Fruit fly (Drosophila melanogaster): ENCODE data around the gene Alms1b.
A peak's percentile ranks its signal among the peaks of the same experiment; 100 is the strongest.

The Alms1b gene

DNA sequence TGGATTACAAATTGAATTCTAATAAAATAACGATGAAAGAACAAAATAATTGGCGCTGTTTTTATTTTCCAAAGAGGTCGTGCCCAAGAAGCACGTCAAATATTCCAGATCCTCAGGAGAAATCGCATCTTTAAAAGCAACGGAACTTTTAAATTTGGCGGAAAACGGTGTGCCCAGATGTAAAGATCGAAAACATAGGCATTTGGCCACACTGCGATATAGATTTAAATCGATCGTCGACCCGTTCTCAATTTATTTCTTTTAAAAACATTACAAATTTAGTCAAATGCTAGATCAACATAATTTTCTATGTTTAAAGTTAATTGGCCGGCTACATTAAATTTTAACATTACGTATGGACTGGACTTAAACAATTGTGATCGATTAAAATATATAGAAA, 3.6 kb downstream of the Alms1b start:
- TF ChIP-seq bab1 (GFP tag; optimal IDR thresholded peaks at IDR 0.05) (no peak), toe (GFP tag; optimal IDR thresholded peaks at IDR 0.05) (no peak), Clk (GFP tag; optimal IDR thresholded peaks at IDR 0.05) (no peak)

dm6 chrX:4618869-4619268, 11.9 kb downstream of the Alms1b start:
- no peak for TF ChIP-seq kay (GFP tag; ENCODE audit: borderline replicate concordance)
- no peak for TF ChIP-seq cic (GFP tag; optimal IDR thresholded peaks at IDR 0.05)
- no peak for TF ChIP-seq Hr96 (GFP tag; optimal IDR thresholded peaks at IDR 0.05)
- no peak for TF ChIP-seq CG33017 (tag; optimal IDR thresholded peaks at IDR 0.05)
- TF ChIP-seq CG11617 (GFP tag; optimal IDR thresholded peaks at IDR 0.05): no peak
- no peak for TF ChIP-seq Clk (GFP tag; optimal IDR thresholded peaks at IDR 0.05)
- TF ChIP-seq Crg-1 (GFP tag; optimal IDR thresholded peaks at IDR 0.05): no peak
- no peak for TF ChIP-seq ovo (GFP tag; optimal IDR thresholded peaks at IDR 0.05)
- no peak for TF ChIP-seq CG7045 (GFP tag; optimal IDR thresholded peaks at IDR 0.05)
- no peak for TF ChIP-seq pad (GFP tag; optimal IDR thresholded peaks at IDR 0.05)
- no peak for TF ChIP-seq CG7101 (tag; optimal IDR thresholded peaks at IDR 0.05)
- TF ChIP-seq cnc (optimal IDR thresholded peaks at IDR 0.05): no peak
- TF ChIP-seq CG12768 (GFP tag; optimal IDR thresholded peaks at IDR 0.05): no peak
- TF ChIP-seq CG14711 (tag; optimal IDR thresholded peaks at IDR 0.05): no peak

dm6 chrX:4616865-4617669, 13.7 kb downstream of the Alms1b start, which contains the start of gene peb:
Gene peb, plus strand, starts transcription at chrX:4617564.
- TF ChIP-seq Mnt (GFP tag; optimal IDR thresholded peaks at IDR 0.05) (peak; percentile 92), tj (GFP tag; optimal IDR thresholded peaks at IDR 0.05) (peak; percentile 36), CG5204 (GFP tag; optimal IDR thresholded peaks at IDR 0.05) (no peak), CG1620 (GFP tag; optimal IDR thresholded peaks at IDR 0.05) (no peak), ovo (GFP tag; optimal IDR thresholded peaks at IDR 0.05) (no peak), toe (GFP tag; optimal IDR thresholded peaks at IDR 0.05) (no peak), Hr96 (GFP tag; optimal IDR thresholded peaks at IDR 0.05) (peak; percentile 21), kay (GFP tag; ENCODE audit: borderline replicate concordance) (no peak), CG7045 (GFP tag; optimal IDR thresholded peaks at IDR 0.05) (no peak), Clk (GFP tag; optimal IDR thresholded peaks at IDR 0.05) (no peak), Crg-1 (GFP tag; optimal IDR thresholded peaks at IDR 0.05) (no peak), pad (GFP tag; optimal IDR thresholded peaks at IDR 0.05) (peak; percentile 14), bab1 (GFP tag; optimal IDR thresholded peaks at IDR 0.05) (peak; percentile 63), CG11617 (GFP tag; optimal IDR thresholded peaks at IDR 0.05) (no peak)

DNA sequence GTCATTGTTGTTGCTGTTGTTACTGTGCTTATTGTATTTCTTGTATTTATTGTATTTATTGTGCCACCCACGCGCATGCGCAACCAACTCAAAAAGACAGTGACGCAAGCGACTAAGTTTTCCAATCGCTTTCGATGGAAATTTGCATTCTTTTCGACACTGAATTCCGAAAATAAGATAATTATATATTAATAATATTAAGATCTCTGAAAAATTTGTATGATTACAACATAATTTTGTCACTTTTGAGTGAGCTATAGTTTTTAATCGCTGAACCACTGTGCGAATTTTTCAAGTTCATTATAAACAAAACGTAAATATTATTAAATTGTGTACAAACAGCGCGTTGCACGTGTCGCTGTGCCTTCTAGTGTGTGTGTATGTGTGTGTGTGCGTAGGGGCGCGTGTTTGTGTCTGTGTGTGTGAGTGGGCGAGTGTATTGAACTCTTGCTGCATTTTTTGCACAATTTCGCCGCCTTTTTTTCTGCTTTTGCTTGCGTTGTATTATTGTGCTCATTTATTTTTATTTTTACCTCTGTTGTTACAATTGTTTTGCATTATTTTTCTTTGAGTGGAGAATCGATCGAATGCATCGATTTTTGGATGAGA, 14.9 kb downstream of the Alms1b start:
- TF ChIP-seq bab1 (GFP tag; optimal IDR thresholded peaks at IDR 0.05) (peak; percentile 76), Hr96 (GFP tag; optimal IDR thresholded peaks at IDR 0.05) (no peak)

dm6 chrX:4614945-4615344, 15.8 kb downstream of the Alms1b start:
- no peak for TF ChIP-seq pad (GFP tag; optimal IDR thresholded peaks at IDR 0.05)
- TF ChIP-seq bab1 (GFP tag; optimal IDR thresholded peaks at IDR 0.05): peak; percentile 8
- no peak for TF ChIP-seq ovo (GFP tag; optimal IDR thresholded peaks at IDR 0.05)

dm6 chrX:4614325-4614724, 16.4 kb downstream of the Alms1b start:
- peak; percentile 64 for TF ChIP-seq CG7101 (tag; optimal IDR thresholded peaks at IDR 0.05)
- peak; percentile 73 for TF ChIP-seq bab1 (GFP tag; optimal IDR thresholded peaks at IDR 0.05)
- peak; percentile 59 for TF ChIP-seq Hr96 (GFP tag; optimal IDR thresholded peaks at IDR 0.05)
- no peak for TF ChIP-seq cic (GFP tag; optimal IDR thresholded peaks at IDR 0.05)
- TF ChIP-seq CG14711 (tag; optimal IDR thresholded peaks at IDR 0.05): peak; percentile 65

DNA sequence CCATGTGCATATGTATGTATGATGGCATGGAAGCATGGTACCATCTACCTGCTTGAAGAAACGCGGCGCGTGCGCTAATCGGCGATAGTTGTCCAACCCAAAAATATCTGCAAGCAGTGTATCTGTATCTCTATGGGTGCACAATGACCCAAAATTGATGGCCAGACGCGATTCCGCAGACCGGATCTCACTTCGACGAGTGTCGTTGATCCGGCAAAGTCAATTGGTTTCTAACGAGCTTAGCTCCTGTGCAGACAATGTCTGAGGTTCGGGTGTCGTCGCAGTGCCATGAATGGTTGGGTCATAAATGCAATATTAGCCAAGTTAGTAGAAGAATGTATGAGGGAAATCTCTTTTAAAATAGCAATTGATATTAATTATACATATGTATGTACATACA, 17.1 kb downstream of the Alms1b start:
- no peak for TF ChIP-seq CG11617 (GFP tag; optimal IDR thresholded peaks at IDR 0.05)
- no peak for TF ChIP-seq CG5204 (GFP tag; optimal IDR thresholded peaks at IDR 0.05)
- no peak for TF ChIP-seq CG7045 (GFP tag; optimal IDR thresholded peaks at IDR 0.05)
- no peak for TF ChIP-seq CG7101 (tag; optimal IDR thresholded peaks at IDR 0.05)
- no peak for TF ChIP-seq ovo (GFP tag; optimal IDR thresholded peaks at IDR 0.05)
- no peak for TF ChIP-seq CG1620 (GFP tag; optimal IDR thresholded peaks at IDR 0.05)
- no peak for TF ChIP-seq CG14711 (tag; optimal IDR thresholded peaks at IDR 0.05)
- TF ChIP-seq pad (GFP tag; optimal IDR thresholded peaks at IDR 0.05): no peak

DNA sequence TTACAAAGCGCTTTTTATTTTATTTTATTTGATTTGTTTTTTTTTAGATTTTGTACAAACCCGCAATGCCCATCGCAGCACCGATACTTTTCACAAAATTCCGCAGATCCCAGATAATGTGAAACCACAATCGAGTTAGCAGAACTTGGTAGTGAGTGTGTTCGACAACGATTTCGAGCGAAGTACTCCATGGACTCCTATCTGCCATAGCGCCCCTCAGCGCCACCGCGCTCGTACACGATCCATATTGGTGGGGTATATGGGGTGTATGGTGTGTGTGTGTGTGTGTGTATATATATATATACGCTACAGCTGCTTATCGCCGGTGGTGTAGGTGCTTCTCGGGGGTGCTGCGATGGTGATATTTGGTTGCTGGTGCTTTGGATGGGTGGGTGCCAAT, 18.3 kb downstream of the Alms1b start:
- peak; percentile 25 for TF ChIP-seq CG7101 (tag; optimal IDR thresholded peaks at IDR 0.05)
- TF ChIP-seq Mnt (GFP tag; optimal IDR thresholded peaks at IDR 0.05): peak; percentile 6
- TF ChIP-seq Crg-1 (GFP tag; optimal IDR thresholded peaks at IDR 0.05): no peak
- no peak for TF ChIP-seq pad (GFP tag; optimal IDR thresholded peaks at IDR 0.05)
- no peak for TF ChIP-seq CG7045 (GFP tag; optimal IDR thresholded peaks at IDR 0.05)
- TF ChIP-seq kay (GFP tag; ENCODE audit: borderline replicate concordance): peak; percentile 53
- peak; percentile 11 for TF ChIP-seq cic (GFP tag; optimal IDR thresholded peaks at IDR 0.05)
- TF ChIP-seq cnc (optimal IDR thresholded peaks at IDR 0.05): no peak
- no peak for TF ChIP-seq bab1 (GFP tag; optimal IDR thresholded peaks at IDR 0.05)
- no peak for TF ChIP-seq Clk (GFP tag; optimal IDR thresholded peaks at IDR 0.05)
- TF ChIP-seq tj (GFP tag; optimal IDR thresholded peaks at IDR 0.05): no peak
- no peak for TF ChIP-seq CG5204 (GFP tag; optimal IDR thresholded peaks at IDR 0.05)
- no peak for TF ChIP-seq CG33017 (tag; optimal IDR thresholded peaks at IDR 0.05)

Measured in whole organism, adult.